Worm (Caenorhabditis elegans) whole organism, L4 larva: ENCODE measurements around the gene F54H5.14.

Experiments
- ama-1 ChIP-seq: fragments of 150-350 bp; optimal IDR thresholded peaks from 2 replicates; lab custom pipeline; 2014; ENCODE audit warnings: inconsistent platforms, mixed read lengths
- egl-27 ChIP-seq: sonication (generic microtip); optimal IDR thresholded peaks from 3 replicates; lab custom pipeline; 2017; ENCODE audit warnings: missing biosample characterization, missing genetic modification reagents, missing genetic modification characterization
- mdl-1 ChIP-seq, 2 experiments: fragments of 150-350 bp in 1 of 2; sonication (generic microtip) in 1 of 2; optimal IDR thresholded peaks; 2 replicates each; lab custom pipeline; 2014 to 2017; ENCODE audit warnings: missing biosample characterization in 2 of 2, missing genetic modification characterization in 2 of 2
- snpc-4 ChIP-seq: fragments of 150-350 bp; optimal IDR thresholded peaks from 2 replicates; lab custom pipeline; 2014; ENCODE audit warnings: missing biosample characterization, missing genetic modification characterization
- unc-39 ChIP-seq: sonication (generic microtip); optimal IDR thresholded peaks from 2 replicates; lab custom pipeline; 2017; ENCODE audit warnings: missing biosample characterization, missing genetic modification characterization

DNA sequence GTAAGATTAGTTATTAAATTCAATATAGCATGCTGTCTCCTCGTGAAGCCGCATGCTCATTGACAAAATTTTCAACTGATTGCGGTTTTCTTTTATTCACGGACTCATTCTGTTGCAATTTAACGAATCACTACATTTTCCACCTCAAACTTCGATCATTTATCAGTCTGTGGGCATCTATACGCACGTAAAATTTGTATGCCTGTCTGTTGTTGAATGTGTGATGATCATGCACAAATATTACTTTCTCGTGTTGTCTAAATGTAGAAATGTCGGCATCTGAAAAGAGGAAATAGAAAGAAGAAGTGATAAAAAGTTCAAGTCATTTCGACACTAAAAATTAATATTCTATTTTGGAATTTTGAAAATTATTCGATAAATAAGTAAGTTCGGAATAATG is 12.7 kb downstream of the F54H5.14 start:
- TF ChIP-seq snpc-4, result no peak
- no peak for TF ChIP-seq ama-1 (lab: Kevin White, UChicago)
- TF ChIP-seq mdl-1 (tag; optimal IDR thresholded peaks at IDR 0.05; lab: Kevin White, UChicago), result peak in 1 of 2 experiments; percentile 26
- TF ChIP-seq unc-39 (tag; lab: Kevin White, UChicago), result no peak
- TF ChIP-seq egl-27 (tag; lab: Kevin White, UChicago), result no peak
